Fruit fly (Drosophila melanogaster): ENCODE results near the gene sc.

Gene sc

dm6 chrX:362073-362674 is 33.7 kb upstream of the sc start:
- TF ChIP-seq Snoo (tag; optimal IDR thresholded peaks at IDR 0.05) (no peak), CG17806 (tag; optimal IDR thresholded peaks at IDR 0.05) (no peak), CG9948 (tag; optimal IDR thresholded peaks at IDR 0.05) (no peak), D1 (tag; optimal IDR thresholded peaks at IDR 0.05) (no peak), rn (GFP tag; IDR thresholded peaks at IDR 0.05) (no peak), CG8159 (tag; optimal IDR thresholded peaks at IDR 0.05) (no peak), Pif1B (GFP tag; optimal IDR thresholded peaks at IDR 0.05) (no peak), CG32121 (GFP tag; IDR thresholded peaks at IDR 0.05) (no peak), CG13204 (GFP tag; optimal IDR thresholded peaks at IDR 0.05) (no peak), EcR (GFP tag; optimal IDR thresholded peaks at IDR 0.05) (no peak), CG34367 (tag; optimal IDR thresholded peaks at IDR 0.05) (no peak), CG10348 (GFP tag; IDR thresholded peaks at IDR 0.05) (no peak)

DNA sequence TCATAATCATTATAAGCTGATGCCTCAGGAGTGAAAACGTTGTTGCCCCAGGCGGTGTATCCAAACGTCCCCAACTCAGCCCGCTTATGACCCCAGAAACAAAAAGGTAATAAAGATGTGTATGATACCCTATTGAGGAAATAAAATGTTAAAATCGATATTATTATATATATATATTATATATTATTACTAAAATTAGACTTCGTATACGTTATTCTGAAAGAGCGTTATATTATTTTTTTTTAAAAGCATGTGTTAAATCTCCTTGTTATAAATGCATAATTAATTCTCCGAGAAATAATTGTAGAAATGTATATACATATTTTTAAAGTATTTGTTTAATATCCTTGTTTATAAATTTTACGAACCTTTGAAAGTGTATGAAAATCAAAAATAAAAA is 31.9 kb upstream of the sc start:
- TF ChIP-seq CG15710 (tag; optimal IDR thresholded peaks at IDR 0.05) (peak; percentile 53), CG8159 (tag; optimal IDR thresholded peaks at IDR 0.05) (peak; percentile 66), CG9948 (tag; optimal IDR thresholded peaks at IDR 0.05) (peak; percentile 51), CG17806 (tag; optimal IDR thresholded peaks at IDR 0.05) (peak; percentile 1), rn (GFP tag; IDR thresholded peaks at IDR 0.05) (no peak), CG8301 (tag; optimal IDR thresholded peaks at IDR 0.05) (peak; percentile 6)

dm6 chrX:366854-367253 is 29.0 kb upstream of the sc start:
- TF ChIP-seq CG13204 (GFP tag; optimal IDR thresholded peaks at IDR 0.05) (no peak), Pif1A (GFP tag; optimal IDR thresholded peaks at IDR 0.05) (peak; percentile 17), CG15710 (tag; optimal IDR thresholded peaks at IDR 0.05) (peak; percentile 55), CG34367 (tag; optimal IDR thresholded peaks at IDR 0.05) (peak; percentile 9), rn (GFP tag; IDR thresholded peaks at IDR 0.05) (no peak), CG9948 (tag; optimal IDR thresholded peaks at IDR 0.05) (peak; percentile 51), D1 (tag; optimal IDR thresholded peaks at IDR 0.05) (no peak), Ets98B (GFP tag; IDR thresholded peaks at IDR 0.05) (no peak), CG32121 (GFP tag; IDR thresholded peaks at IDR 0.05) (no peak), EcR (GFP tag; optimal IDR thresholded peaks at IDR 0.05) (no peak), CG10348 (GFP tag; IDR thresholded peaks at IDR 0.05) (no peak), CG14655 (GFP tag; optimal IDR thresholded peaks at IDR 0.05) (peak; percentile 49), CG8159 (tag; optimal IDR thresholded peaks at IDR 0.05) (peak; percentile 65), gl (tag; optimal IDR thresholded peaks at IDR 0.05) (no peak), CG8301 (tag; optimal IDR thresholded peaks at IDR 0.05) (no peak), CG12605 (GFP tag; IDR thresholded peaks at IDR 0.05) (no peak), Pif1B (GFP tag; optimal IDR thresholded peaks at IDR 0.05) (peak; percentile 17), Snoo (tag; optimal IDR thresholded peaks at IDR 0.05) (no peak), CG17806 (tag; optimal IDR thresholded peaks at IDR 0.05) (peak; percentile 59), fd96Ca (GFP tag; IDR thresholded peaks at IDR 0.05) (no peak), CG4496 (GFP tag; IDR thresholded peaks at IDR 0.05) (no peak)

DNA sequence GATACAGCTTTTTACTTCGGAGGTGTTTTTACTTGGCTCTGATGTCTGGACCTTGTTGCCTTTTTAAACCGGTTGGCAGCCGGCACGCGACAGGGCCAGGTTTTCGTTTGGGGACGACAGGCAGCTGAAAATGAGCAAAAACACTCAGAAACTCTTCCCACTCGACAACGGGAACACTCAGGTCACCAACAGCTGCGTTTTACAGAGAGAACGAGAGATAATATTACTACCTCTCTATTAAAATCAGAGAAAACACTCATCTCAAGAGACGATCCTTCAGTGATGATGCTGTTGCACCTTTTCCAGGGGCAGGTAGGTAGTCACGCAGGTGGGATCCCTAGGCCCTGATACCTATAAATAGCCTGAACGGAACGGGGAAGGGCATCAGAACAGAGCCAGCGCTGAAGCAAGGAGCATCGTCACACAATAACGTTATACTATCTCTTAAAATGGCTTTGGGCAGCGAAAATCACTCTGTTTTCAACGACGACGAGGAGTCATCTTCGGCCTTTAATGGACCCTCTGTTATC is 26.1 kb upstream of the sc start, which contains the start of gene ac:
ac (plus strand) TSS at position 387 of the 530 bp plus-strand sequence.
- TF ChIP-seq D1 (tag; optimal IDR thresholded peaks at IDR 0.05) (no peak), Pif1A (GFP tag; optimal IDR thresholded peaks at IDR 0.05) (no peak), CG12605 (GFP tag; IDR thresholded peaks at IDR 0.05) (no peak), CG9948 (tag; optimal IDR thresholded peaks at IDR 0.05) (no peak), gl (tag; optimal IDR thresholded peaks at IDR 0.05) (no peak), EcR (GFP tag; optimal IDR thresholded peaks at IDR 0.05) (peak; percentile 22), Snoo (tag; optimal IDR thresholded peaks at IDR 0.05) (no peak)

DNA sequence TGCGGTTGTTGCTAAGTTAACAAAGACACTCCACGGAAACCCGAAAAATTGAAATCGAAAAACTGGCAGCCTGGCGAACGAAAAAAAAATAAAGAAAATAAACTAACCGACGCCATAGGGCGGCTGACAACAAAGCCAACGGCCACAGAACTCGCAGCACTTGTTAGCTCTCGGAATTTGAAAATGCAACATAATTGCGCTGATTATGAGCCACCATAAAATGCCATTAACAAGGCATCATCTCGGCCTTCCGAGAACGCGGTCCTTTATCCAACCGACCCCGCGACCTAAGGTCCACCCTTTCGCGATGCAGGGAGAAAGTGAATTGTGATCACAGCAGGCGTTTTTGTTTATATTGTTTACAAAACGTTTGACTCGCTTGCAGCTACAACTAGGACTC is 18.5 kb upstream of the sc start:
- TF ChIP-seq CG32121 (GFP tag; IDR thresholded peaks at IDR 0.05) (no peak), CG9948 (tag; optimal IDR thresholded peaks at IDR 0.05) (no peak), CG34367 (tag; optimal IDR thresholded peaks at IDR 0.05) (no peak), fd96Ca (GFP tag; IDR thresholded peaks at IDR 0.05) (no peak), EcR (GFP tag; optimal IDR thresholded peaks at IDR 0.05) (no peak), CG4496 (GFP tag; IDR thresholded peaks at IDR 0.05) (no peak), CG8301 (tag; optimal IDR thresholded peaks at IDR 0.05) (no peak), Snoo (tag; optimal IDR thresholded peaks at IDR 0.05) (no peak), Ets98B (GFP tag; IDR thresholded peaks at IDR 0.05) (no peak), Pif1A (GFP tag; optimal IDR thresholded peaks at IDR 0.05) (no peak), rn (GFP tag; IDR thresholded peaks at IDR 0.05) (no peak), Pif1B (GFP tag; optimal IDR thresholded peaks at IDR 0.05) (no peak), CG15710 (tag; optimal IDR thresholded peaks at IDR 0.05) (no peak), CG8159 (tag; optimal IDR thresholded peaks at IDR 0.05) (no peak), gl (tag; optimal IDR thresholded peaks at IDR 0.05) (no peak), D1 (tag; optimal IDR thresholded peaks at IDR 0.05) (no peak), CG14655 (GFP tag; optimal IDR thresholded peaks at IDR 0.05) (no peak), CG12605 (GFP tag; IDR thresholded peaks at IDR 0.05) (no peak), CG10348 (GFP tag; IDR thresholded peaks at IDR 0.05) (no peak), CG13204 (GFP tag; optimal IDR thresholded peaks at IDR 0.05) (no peak)

dm6 chrX:378341-378740 is 17.5 kb upstream of the sc start:
- TF ChIP-seq CG8159 (tag; optimal IDR thresholded peaks at IDR 0.05) (peak; percentile 53), CG15710 (tag; optimal IDR thresholded peaks at IDR 0.05) (peak; percentile 55), CG12605 (GFP tag; IDR thresholded peaks at IDR 0.05) (no peak), rn (GFP tag; IDR thresholded peaks at IDR 0.05) (no peak), CG8301 (tag; optimal IDR thresholded peaks at IDR 0.05) (peak; percentile 49), EcR (GFP tag; optimal IDR thresholded peaks at IDR 0.05) (peak; percentile 21), Pif1A (GFP tag; optimal IDR thresholded peaks at IDR 0.05) (no peak), Pif1B (GFP tag; optimal IDR thresholded peaks at IDR 0.05) (no peak), fd96Ca (GFP tag; IDR thresholded peaks at IDR 0.05) (no peak), Ets98B (GFP tag; IDR thresholded peaks at IDR 0.05) (no peak), CG14655 (GFP tag; optimal IDR thresholded peaks at IDR 0.05) (peak; percentile 70), CG17806 (tag; optimal IDR thresholded peaks at IDR 0.05) (peak; percentile 29), CG34367 (tag; optimal IDR thresholded peaks at IDR 0.05) (peak; percentile 30), gl (tag; optimal IDR thresholded peaks at IDR 0.05) (no peak), D1 (tag; optimal IDR thresholded peaks at IDR 0.05) (no peak), CG10348 (GFP tag; IDR thresholded peaks at IDR 0.05) (no peak), CG32121 (GFP tag; IDR thresholded peaks at IDR 0.05) (no peak), CG4496 (GFP tag; IDR thresholded peaks at IDR 0.05) (no peak), Snoo (tag; optimal IDR thresholded peaks at IDR 0.05) (no peak), CG9948 (tag; optimal IDR thresholded peaks at IDR 0.05) (peak; percentile 51), CG13204 (GFP tag; optimal IDR thresholded peaks at IDR 0.05) (no peak)

Measured in whole organism, pupa.